Fruit fly (Drosophila melanogaster) whole organism, prepupa: Measurements from ENCODE around the gene CG13248.

ENCODE experiments used
- CG10631 ChIP-seq: fragments of 200-800 bp; sonication (Bioruptor generic); optimal IDR thresholded peaks from 2 replicates; lab custom pipeline; 2016; ENCODE audit warnings: missing biosample characterization, missing genetic modification characterization
- CG10669 ChIP-seq: fragments of 200-800 bp; sonication (Bioruptor generic); optimal IDR thresholded peaks from 3 replicates; lab custom pipeline; 2018; ENCODE audit warnings: missing biosample characterization, mild to moderate bottlenecking, missing genetic modification characterization, moderate library complexity
- CG11294 ChIP-seq: fragments of 200-800 bp; sonication (Bioruptor generic); IDR thresholded peaks from 2 replicates; pipeline ENCODE4 v1.3.6; 2022; ENCODE audit warnings: missing biosample characterization, missing genetic modification characterization
- CG11762 ChIP-seq: fragments of 200-800 bp; sonication (Bioruptor generic); optimal IDR thresholded peaks from 3 replicates; lab custom pipeline; 2016; ENCODE audit warnings: missing biosample characterization, missing genetic modification characterization; ENCODE audit not compliant: insufficient read depth
- CG11902 ChIP-seq: fragments of 200-800 bp; sonication (Bioruptor generic); optimal IDR thresholded peaks from 3 replicates; lab custom pipeline; 2016; ENCODE audit warnings: missing biosample characterization, missing genetic modification characterization
- CG15336 ChIP-seq: fragments of 200-800 bp; sonication (Bioruptor generic); IDR thresholded peaks from 2 replicates; pipeline ENCODE4 v1.3.6; 2022; ENCODE audit warnings: missing biosample characterization, missing genetic modification characterization
- CG1621 ChIP-seq: fragments of 200-800 bp; sonication (Bioruptor generic); optimal IDR thresholded peaks from 3 replicates; lab custom pipeline; 2018; ENCODE audit warnings: missing biosample characterization, mild to moderate bottlenecking, missing genetic modification characterization
- CG16779 ChIP-seq: fragments of 200-800 bp; sonication (Bioruptor generic); optimal IDR thresholded peaks from 3 replicates; lab custom pipeline; 2017; ENCODE audit warnings: missing biosample characterization, mild to moderate bottlenecking, missing genetic modification characterization
- CG3032 ChIP-seq: fragments of 200-800 bp; optimal IDR thresholded peaks from 2 replicates; lab custom pipeline; 2019; ENCODE audit warnings: missing biosample characterization, mild to moderate bottlenecking, missing genetic modification characterization, moderate library complexity
- CG31627 ChIP-seq: fragments of 200-800 bp; sonication (Bioruptor generic); optimal IDR thresholded peaks from 3 replicates; lab custom pipeline; 2016; ENCODE audit warnings: missing biosample characterization, missing genetic modification characterization
- CG32006 ChIP-seq: fragments of 200-800 bp; sonication (Bioruptor generic); optimal IDR thresholded peaks from 3 replicates; lab custom pipeline; 2017; ENCODE audit warnings: missing biosample characterization, mild to moderate bottlenecking, missing genetic modification characterization
- CG34406 ChIP-seq: fragments of 200-800 bp; sonication (Bioruptor generic); optimal IDR thresholded peaks from 3 replicates; lab custom pipeline; 2016; ENCODE audit warnings: missing biosample characterization, missing genetic modification characterization
- CG4318 ChIP-seq: fragments of 200-800 bp; sonication (Bioruptor generic); optimal IDR thresholded peaks from 3 replicates; lab custom pipeline; 2017; ENCODE audit warnings: missing biosample characterization, mild to moderate bottlenecking, missing genetic modification characterization
- CG6276 ChIP-seq: fragments of 200-800 bp; sonication (Bioruptor generic); optimal IDR thresholded peaks from 2 replicates; lab custom pipeline; 2017; ENCODE audit warnings: missing biosample characterization, mild to moderate bottlenecking, missing genetic modification characterization
- CG6792 ChIP-seq: fragments of 200-800 bp; sonication (Bioruptor generic); optimal IDR thresholded peaks from 3 replicates; lab custom pipeline; 2016; ENCODE audit warnings: missing biosample characterization, missing genetic modification characterization
- CG6808 ChIP-seq: fragments of 200-800 bp; sonication (Bioruptor generic); optimal IDR thresholded peaks from 3 replicates; lab custom pipeline; 2017; ENCODE audit warnings: missing biosample characterization, missing genetic modification characterization, mild to moderate bottlenecking, moderate library complexity, missing genetic modification reagents
- CG6854 ChIP-seq: fragments of 200-800 bp; sonication (Bioruptor generic); optimal IDR thresholded peaks from 2 replicates; lab custom pipeline; 2017; ENCODE audit warnings: missing biosample characterization, mild to moderate bottlenecking, missing genetic modification characterization
- CG7368 ChIP-seq: fragments of 200-800 bp; sonication (Bioruptor generic); optimal IDR thresholded peaks from 3 replicates; lab custom pipeline; 2016; ENCODE audit warnings: missing biosample characterization, missing genetic modification characterization
- CG8119 ChIP-seq: fragments of 200-800 bp; sonication (Bioruptor generic); IDR thresholded peaks from 3 replicates; pipeline ENCODE4 v1.3.6; 2022; ENCODE audit warnings: missing biosample characterization, missing genetic modification characterization
- CG8319 ChIP-seq: fragments of 200-800 bp; sonication (Bioruptor generic); optimal IDR thresholded peaks from 3 replicates; lab custom pipeline; 2016; ENCODE audit warnings: missing biosample characterization, missing genetic modification characterization
- CG8632 ChIP-seq: fragments of 200-800 bp; sonication (Bioruptor generic); optimal IDR thresholded peaks from 3 replicates; lab custom pipeline; 2016; ENCODE audit warnings: missing biosample characterization, missing genetic modification characterization
- CG9139 ChIP-seq: fragments of 200-800 bp; sonication (Bioruptor generic); optimal IDR thresholded peaks from 3 replicates; lab custom pipeline; 2017; ENCODE audit warnings: missing biosample characterization, mild to moderate bottlenecking, missing genetic modification characterization
- Eip78C ChIP-seq: fragments of 200-800 bp; sonication (Bioruptor generic); peaks from one replicate; lab custom pipeline; 2016; ENCODE audit warnings: missing biosample characterization, missing genetic modification characterization
- Eip93F ChIP-seq: fragments of 200-800 bp; sonication (Bioruptor generic); optimal IDR thresholded peaks from 2 replicates; lab custom pipeline; 2016; ENCODE audit warnings: missing biosample characterization, mild to moderate bottlenecking, missing genetic modification characterization
- Ets21C ChIP-seq: fragments of 200-800 bp; sonication (Bioruptor generic); optimal IDR thresholded peaks from 3 replicates; lab custom pipeline; 2016; ENCODE audit warnings: missing biosample characterization, missing genetic modification characterization
- Gug ChIP-seq: fragments of 200-800 bp; sonication (Bioruptor generic); IDR thresholded peaks from 2 replicates; pipeline ENCODE4 v1.3.6; 2022; ENCODE audit warnings: missing biosample characterization, missing genetic modification characterization
- Hr39 ChIP-seq: fragments of 200-800 bp; sonication (Bioruptor generic); optimal IDR thresholded peaks from 2 replicates; lab custom pipeline; 2016; ENCODE audit warnings: missing biosample characterization, missing genetic modification characterization
- Met ChIP-seq: fragments of 200-800 bp; sonication (Bioruptor generic); optimal IDR thresholded peaks from 3 replicates; lab custom pipeline; 2016; ENCODE audit warnings: missing biosample characterization, missing genetic modification characterization
- OdsH ChIP-seq: fragments of 200-800 bp; sonication (Bioruptor generic); optimal IDR thresholded peaks from 3 replicates; lab custom pipeline; 2016; ENCODE audit warnings: missing biosample characterization, missing genetic modification characterization
- Sox14 ChIP-seq: fragments of 200-800 bp; sonication (Bioruptor generic); optimal IDR thresholded peaks from 3 replicates; lab custom pipeline; 2016; ENCODE audit warnings: missing biosample characterization, missing genetic modification characterization
- achi ChIP-seq: fragments of 200-800 bp; sonication (Bioruptor generic); optimal IDR thresholded peaks from 3 replicates; lab custom pipeline; 2016; ENCODE audit warnings: missing biosample characterization, missing genetic modification characterization
- cyc ChIP-seq: fragments of 200-800 bp; sonication (Bioruptor generic); optimal IDR thresholded peaks from 3 replicates; lab custom pipeline; 2016; ENCODE audit warnings: missing biosample characterization, missing genetic modification characterization
- dac ChIP-seq: fragments of 200-800 bp; sonication (Bioruptor generic); optimal IDR thresholded peaks from 2 replicates; lab custom pipeline; 2017; ENCODE audit warnings: missing biosample characterization, mild to moderate bottlenecking, missing genetic modification characterization
- dsx ChIP-seq: fragments of 200-800 bp; optimal IDR thresholded peaks from 3 replicates; lab custom pipeline; 2019; ENCODE audit warnings: missing biosample characterization, mild to moderate bottlenecking, missing genetic modification characterization, moderate library complexity; ENCODE audit not compliant: poor library complexity, severe bottlenecking
- esn ChIP-seq: fragments of 200-800 bp; sonication (Bioruptor generic); optimal IDR thresholded peaks from 2 replicates; lab custom pipeline; 2016; ENCODE audit warnings: missing biosample characterization, mild to moderate bottlenecking, missing genetic modification characterization, moderate library complexity
- fd59A ChIP-seq: fragments of 200-800 bp; sonication (Bioruptor generic); optimal IDR thresholded peaks from 2 replicates; lab custom pipeline; 2017; ENCODE audit warnings: missing biosample characterization, mild to moderate bottlenecking, missing genetic modification characterization, missing genetic modification reagents
- fd85E ChIP-seq: fragments of 200-800 bp; sonication (Bioruptor generic); optimal IDR thresholded peaks from 3 replicates; lab custom pipeline; 2016; ENCODE audit warnings: missing biosample characterization, missing genetic modification characterization
- fkh ChIP-seq: fragments of 200-800 bp; sonication (Bioruptor generic); optimal IDR thresholded peaks from 3 replicates; lab custom pipeline; 2017; ENCODE audit warnings: missing biosample characterization, mild to moderate bottlenecking, missing genetic modification characterization, moderate library complexity
- lz ChIP-seq: fragments of 200-800 bp; sonication (Bioruptor generic); optimal IDR thresholded peaks from 3 replicates; lab custom pipeline; 2016; ENCODE audit warnings: missing biosample characterization, missing genetic modification characterization
- net ChIP-seq: fragments of 200-800 bp; sonication (Bioruptor generic); optimal IDR thresholded peaks from 3 replicates; lab custom pipeline; 2016; ENCODE audit warnings: missing biosample characterization, missing genetic modification characterization
- salr ChIP-seq, 2 experiments: fragments of 200-800 bp; sonication (Bioruptor generic); optimal IDR thresholded peaks; 3 replicates each; lab custom pipeline; 2016 to 2018; ENCODE audit warnings: missing biosample characterization in 2 of 2, missing genetic modification characterization in 2 of 2, mild to moderate bottlenecking in 1 of 2
- spab ChIP-seq: fragments of 200-800 bp; sonication (Bioruptor generic); optimal IDR thresholded peaks from 2 replicates; lab custom pipeline; 2017; ENCODE audit warnings: missing biosample characterization, mild to moderate bottlenecking, missing genetic modification characterization, missing genetic modification reagents
- ss ChIP-seq, 2 experiments: fragments of 200-800 bp; sonication (Bioruptor generic); optimal IDR thresholded peaks; 2 replicates in 1 of 2; 3 replicates in 1 of 2; lab custom pipeline; 2017 to 2018; ENCODE audit warnings: mild to moderate bottlenecking in 2 of 2, missing biosample characterization in 2 of 2, missing genetic modification characterization in 2 of 2, moderate library complexity in 1 of 2
- svp ChIP-seq: fragments of 200-800 bp; sonication (Bioruptor generic); peaks from one replicate; lab custom pipeline; 2016; ENCODE audit warnings: missing biosample characterization, missing genetic modification characterization
- topi ChIP-seq: fragments of 200-800 bp; sonication (Bioruptor generic); optimal IDR thresholded peaks from 3 replicates; lab custom pipeline; 2016; ENCODE audit warnings: missing biosample characterization, missing genetic modification characterization
- vri ChIP-seq: fragments of 200-800 bp; sonication (Bioruptor generic); optimal IDR thresholded peaks from 3 replicates; lab custom pipeline; 2016; ENCODE audit warnings: missing biosample characterization, mild to moderate bottlenecking, missing genetic modification characterization

Gene CG13248

dm6 chr3L:20395257-20395909, 15.0 kb downstream of the CG13248 start:
- TF ChIP-seq Hr39 (GFP tag; lab: Kevin White, UChicago) (no peak), Eip78C (GFP tag; lab: Kevin White, UChicago) (peak; percentile 66), spab (GFP tag; lab: Kevin White, UChicago) (no peak), dac (GFP tag; lab: Kevin White, UChicago) (no peak), CG34406 (GFP tag; lab: Kevin White, UChicago) (no peak), CG6854 (GFP tag; lab: Kevin White, UChicago) (no peak), salr (GFP tag; optimal IDR thresholded peaks at IDR 0.05; lab: Kevin White, UChicago) (no peak), Sox14 (peak; percentile 11), lz (GFP tag; lab: Kevin White, UChicago) (peak; percentile 14), CG10631 (no peak), fkh (GFP tag; lab: Kevin White, UChicago) (no peak), CG11902 (GFP tag; lab: Kevin White, UChicago) (no peak), CG15336 (GFP tag; lab: Robert Waterston, UW) (no peak), CG32006 (GFP tag; lab: Kevin White, UChicago) (no peak), fd85E (no peak), CG8319 (GFP tag; lab: Kevin White, UChicago) (no peak), cyc (peak; percentile 3), CG9139 (GFP tag; lab: Kevin White, UChicago) (no peak), CG1621 (tag; lab: Kevin White, UChicago) (no peak), CG11294 (GFP tag; lab: Robert Waterston, UW) (no peak), topi (GFP tag; lab: Kevin White, UChicago) (peak; percentile 26), CG6276 (no peak), CG8119 (GFP tag; lab: Robert Waterston, UW) (no peak), CG31627 (GFP tag; lab: Kevin White, UChicago) (no peak), CG6792 (GFP tag; lab: Kevin White, UChicago) (no peak), svp (GFP tag; lab: Kevin White, UChicago) (peak; percentile 73), fd59A (GFP tag; lab: Kevin White, UChicago) (no peak), dsx (GFP tag; lab: Kevin White, UChicago) (no peak), Gug (GFP tag; lab: Robert Waterston, UW) (no peak), CG8632 (GFP tag; lab: Kevin White, UChicago) (no peak), esn (GFP tag; lab: Kevin White, UChicago) (peak; percentile 38), achi (no peak), OdsH (GFP tag; lab: Kevin White, UChicago) (no peak), CG4318 (GFP tag; lab: Kevin White, UChicago) (no peak), net (GFP tag; lab: Kevin White, UChicago) (no peak), Met (GFP tag; lab: Kevin White, UChicago) (peak; percentile 39), CG3032 (tag; lab: Kevin White, UChicago) (no peak), Eip93F (GFP tag; lab: Kevin White, UChicago) (peak; percentile 5), vri (GFP tag; lab: Kevin White, UChicago) (peak; percentile 91), CG6808 (GFP tag; lab: Kevin White, UChicago) (no peak)
- TF ChIP-seq, all 60 proteins: peak for 10

dm6 chr3L:20393357-20393756, 17.0 kb downstream of the CG13248 start, which contains the start of gene CG33969:
Gene CG33969 (minus strand): TSS chr3L:20393553.
- TF ChIP-seq Sox14 (peak; percentile 32), CG3032 (tag; lab: Kevin White, UChicago) (no peak), vri (GFP tag; lab: Kevin White, UChicago) (peak; percentile 73), spab (GFP tag; lab: Kevin White, UChicago) (no peak), topi (GFP tag; lab: Kevin White, UChicago) (peak; percentile 1), CG16779 (tag; lab: Kevin White, UChicago) (no peak), CG7368 (no peak), fkh (GFP tag; lab: Kevin White, UChicago) (peak; percentile 73), CG11762 (GFP tag; lab: Kevin White, UChicago) (no peak), esn (GFP tag; lab: Kevin White, UChicago) (peak; percentile 24), fd85E (no peak), Met (GFP tag; lab: Kevin White, UChicago) (no peak), ss (GFP tag; optimal IDR thresholded peaks at IDR 0.05; lab: Kevin White, UChicago) (no peak), Eip78C (GFP tag; lab: Kevin White, UChicago) (peak; percentile 77), CG31627 (GFP tag; lab: Kevin White, UChicago) (no peak), salr (GFP tag; optimal IDR thresholded peaks at IDR 0.05; lab: Kevin White, UChicago) (no peak), achi (no peak), CG10669 (GFP tag; lab: Kevin White, UChicago) (no peak), Ets21C (GFP tag; lab: Kevin White, UChicago) (no peak), lz (GFP tag; lab: Kevin White, UChicago) (no peak)
